Fruit fly (Drosophila melanogaster) whole organism, embryonic: ENCODE results near the gene CG2854.

ENCODE experiments used
- CG13424 ChIP-seq: fragments of 200-800 bp; sonication (Bioruptor generic); optimal IDR thresholded peaks from 2 replicates; lab custom pipeline; 2019; ENCODE audit warnings: missing biosample characterization, mild to moderate bottlenecking, missing genetic modification characterization, moderate library complexity
- CG17359 ChIP-seq: fragments of 200-800 bp; sonication (Bioruptor generic); optimal IDR thresholded peaks from 3 replicates; lab custom pipeline; 2018; ENCODE audit warnings: missing biosample characterization, mild to moderate bottlenecking, missing genetic modification characterization, moderate library complexity
- CG2202 ChIP-seq: fragments of 200-800 bp; sonication (Bioruptor generic); optimal IDR thresholded peaks from 2 replicates; lab custom pipeline; 2018; ENCODE audit warnings: missing biosample characterization, mild to moderate bottlenecking, missing genetic modification characterization
- CG3163 ChIP-seq: fragments of 200-800 bp; sonication (Bioruptor generic); optimal IDR thresholded peaks from 3 replicates; lab custom pipeline; 2016; ENCODE audit warnings: missing biosample characterization, missing genetic modification characterization
- CG32772 ChIP-seq: fragments of 200-800 bp; sonication (Bioruptor generic); IDR thresholded peaks from 2 replicates; pipeline ENCODE4 v1.3.6; 2022; ENCODE audit warnings: missing biosample characterization, missing genetic modification characterization
- CG34376 ChIP-seq: fragments of 200-800 bp; sonication (Bioruptor generic); optimal IDR thresholded peaks from 2 replicates; lab custom pipeline; 2018; ENCODE audit warnings: missing biosample characterization, mild to moderate bottlenecking, missing genetic modification characterization
- CG4820 ChIP-seq: fragments of 200-800 bp; sonication (Bioruptor generic); optimal IDR thresholded peaks from 3 replicates; lab custom pipeline; 2016; ENCODE audit warnings: missing biosample characterization, missing genetic modification characterization
- CG4854 ChIP-seq: fragments of 200-800 bp; sonication (Bioruptor generic); optimal IDR thresholded peaks from 2 replicates; lab custom pipeline; 2016; ENCODE audit warnings: missing biosample characterization, missing genetic modification characterization, inconsistent platforms
- CG5245 ChIP-seq: fragments of 200-800 bp; sonication (Bioruptor generic); optimal IDR thresholded peaks from 3 replicates; lab custom pipeline; 2016; ENCODE audit warnings: missing biosample characterization, missing genetic modification characterization
- CG6683 ChIP-seq: fragments of 200-800 bp; sonication (Bioruptor generic); optimal IDR thresholded peaks from 2 replicates; lab custom pipeline; 2017; ENCODE audit warnings: missing biosample characterization, mild to moderate bottlenecking, missing genetic modification characterization, missing genetic modification reagents
- CG7357 ChIP-seq: fragments of 200-800 bp; sonication (Bioruptor generic); IDR thresholded peaks from 3 replicates; pipeline ENCODE4 v1.3.6; 2022; ENCODE audit warnings: missing biosample characterization, missing genetic modification characterization
- CG7786 ChIP-seq: fragments of 200-800 bp; sonication (Bioruptor generic); optimal IDR thresholded peaks from 2 replicates; lab custom pipeline; 2016; ENCODE audit warnings: missing biosample characterization, missing genetic modification characterization
- CG7987 ChIP-seq: fragments of 200-800 bp; sonication (Bioruptor generic); optimal IDR thresholded peaks from 2 replicates; lab custom pipeline; 2018; ENCODE audit warnings: missing biosample characterization, mild to moderate bottlenecking, missing genetic modification characterization, moderate library complexity
- CG9817 ChIP-seq: fragments of 200-800 bp; sonication (Bioruptor generic); optimal IDR thresholded peaks from 2 replicates; lab custom pipeline; 2018; ENCODE audit warnings: missing biosample characterization, mild to moderate bottlenecking, missing genetic modification characterization, moderate library complexity
- Camta ChIP-seq: fragments of 200-800 bp; sonication (Bioruptor generic); optimal IDR thresholded peaks from 2 replicates; lab custom pipeline; 2016; ENCODE audit warnings: missing biosample characterization, missing genetic modification characterization
- Dll ChIP-seq: fragments of 200-800 bp; sonication (Bioruptor generic); IDR thresholded peaks from 4 replicates; pipeline ENCODE4 v1.3.6; 2022; ENCODE audit warnings: missing biosample characterization, missing genetic modification characterization; ENCODE audit not compliant: partially characterized antibody
- Drgx ChIP-seq: fragments of 200-800 bp; sonication (Bioruptor generic); IDR thresholded peaks from 2 replicates; pipeline ENCODE4 v1.3.6; 2022; ENCODE audit warnings: missing biosample characterization, missing genetic modification characterization
- Fer2 ChIP-seq: fragments of 200-800 bp; sonication (Bioruptor generic); optimal IDR thresholded peaks from 2 replicates; lab custom pipeline; 2018; ENCODE audit warnings: missing biosample characterization, mild to moderate bottlenecking, missing genetic modification characterization, moderate library complexity
- HHEX ChIP-seq: fragments of 200-800 bp; sonication (Bioruptor generic); optimal IDR thresholded peaks from 3 replicates; lab custom pipeline; 2017; ENCODE audit warnings: missing biosample characterization, mild to moderate bottlenecking, missing genetic modification characterization, missing genetic modification reagents
- HLH3B ChIP-seq: fragments of 200-800 bp; sonication (Bioruptor generic); IDR thresholded peaks from 2 replicates; pipeline ENCODE4 v1.3.6; 2022; ENCODE audit warnings: missing biosample characterization, missing genetic modification characterization
- Hand ChIP-seq: fragments of 200-800 bp; sonication (Bioruptor generic); optimal IDR thresholded peaks from 2 replicates; lab custom pipeline; 2017; ENCODE audit warnings: mild to moderate bottlenecking, missing biosample characterization, missing genetic modification reagents, missing genetic modification characterization
- Hr39 ChIP-seq: fragments of >200 bp; optimal IDR thresholded peaks from 2 replicates; lab custom pipeline; 2017
- Nf-YC ChIP-seq: fragments of 200-800 bp; optimal IDR thresholded peaks from 3 replicates; lab custom pipeline; 2019; ENCODE audit warnings: missing biosample characterization, mild to moderate bottlenecking, missing genetic modification characterization, moderate library complexity
- Sox102F ChIP-seq: fragments of 200-800 bp; sonication (Bioruptor generic); optimal IDR thresholded peaks from 2 replicates; lab custom pipeline; 2018; ENCODE audit warnings: missing biosample characterization, mild to moderate bottlenecking, missing genetic modification characterization, moderate library complexity
- YL-1 ChIP-seq: fragments of 200-800 bp; sonication (Bioruptor generic); optimal IDR thresholded peaks from 3 replicates; lab custom pipeline; 2017; ENCODE audit warnings: missing biosample characterization, mild to moderate bottlenecking, missing genetic modification characterization
- ap ChIP-seq: fragments of 200-800 bp; sonication (Bioruptor generic); IDR thresholded peaks from 2 replicates; pipeline ENCODE4 v1.3.6; 2022; ENCODE audit warnings: missing biosample characterization, missing genetic modification characterization
- crc ChIP-seq: fragments of 200-800 bp; sonication (Bioruptor generic); optimal IDR thresholded peaks from 2 replicates; lab custom pipeline; 2016; ENCODE audit warnings: missing biosample characterization, missing genetic modification characterization
- dan ChIP-seq: fragments of 200-800 bp; sonication (Bioruptor generic); IDR thresholded peaks from 2 replicates; pipeline ENCODE4 v1.3.6; 2022; ENCODE audit warnings: missing biosample characterization, missing genetic modification characterization
- dysf ChIP-seq: fragments of 200-800 bp; sonication (Bioruptor generic); IDR thresholded peaks from 3 replicates; pipeline ENCODE4 v1.3.6; 2022; ENCODE audit warnings: missing biosample characterization, missing genetic modification characterization
- ewg ChIP-seq: fragments of 200-800 bp; sonication (Bioruptor generic); optimal IDR thresholded peaks from 3 replicates; lab custom pipeline; 2017; ENCODE audit warnings: mild to moderate bottlenecking, missing biosample characterization, missing genetic modification reagents, missing genetic modification characterization
- gce ChIP-seq: fragments of 200-800 bp; sonication (Bioruptor generic); IDR thresholded peaks from 3 replicates; pipeline ENCODE4 v1.3.6; 2022; ENCODE audit warnings: missing biosample characterization, missing genetic modification characterization
- gcm ChIP-seq: fragments of 200-800 bp; sonication (Bioruptor generic); optimal IDR thresholded peaks from 2 replicates; lab custom pipeline; 2019; ENCODE audit warnings: missing biosample characterization, mild to moderate bottlenecking, missing genetic modification characterization, moderate library complexity
- gsb-n ChIP-seq: fragments of 200-800 bp; sonication (Bioruptor generic); optimal IDR thresholded peaks from 3 replicates; lab custom pipeline; 2018; ENCODE audit warnings: missing biosample characterization, mild to moderate bottlenecking, missing genetic modification characterization
- ham ChIP-seq: fragments of 200-800 bp; sonication (Bioruptor generic); IDR thresholded peaks from 2 replicates; pipeline ENCODE4 v1.3.6; 2022; ENCODE audit warnings: missing biosample characterization, missing genetic modification characterization
- hb ChIP-seq: fragments of 200-800 bp; sonication (Bioruptor generic); IDR thresholded peaks from 3 replicates; pipeline ENCODE4 v1.3.6; 2022; ENCODE audit warnings: missing biosample characterization, missing genetic modification characterization; ENCODE audit not compliant: partially characterized antibody
- hth ChIP-seq: fragments of >200 bp; optimal IDR thresholded peaks from 2 replicates; lab custom pipeline; 2017; ENCODE audit warnings: inconsistent platforms
- inv ChIP-seq: fragments of 200-800 bp; sonication (Bioruptor generic); IDR thresholded peaks from 2 replicates; pipeline ENCODE4 v1.3.6; 2022; ENCODE audit warnings: missing biosample characterization, missing genetic modification characterization; ENCODE audit not compliant: partially characterized antibody
- nmo ChIP-seq: fragments of 200-800 bp; sonication (Bioruptor generic); optimal IDR thresholded peaks from 2 replicates; lab custom pipeline; 2018; ENCODE audit warnings: missing biosample characterization, mild to moderate bottlenecking, missing genetic modification characterization, moderate library complexity
- p53 ChIP-seq: fragments of 200-800 bp; sonication (Bioruptor generic); optimal IDR thresholded peaks from 2 replicates; lab custom pipeline; 2016; ENCODE audit warnings: missing biosample characterization, missing genetic modification characterization
- pho ChIP-seq: fragments of 200-800 bp; sonication (Bioruptor generic); optimal IDR thresholded peaks from 2 replicates; lab custom pipeline; 2016; ENCODE audit warnings: missing biosample characterization, missing genetic modification characterization
- psq ChIP-seq: fragments of 200-800 bp; sonication (Bioruptor generic); optimal IDR thresholded peaks from 2 replicates; lab custom pipeline; 2017; ENCODE audit warnings: missing biosample characterization, missing genetic modification characterization
- pum ChIP-seq: fragments of 200-800 bp; sonication (Bioruptor generic); optimal IDR thresholded peaks from 2 replicates; lab custom pipeline; 2016; ENCODE audit warnings: missing biosample characterization, missing genetic modification characterization
- sd ChIP-seq: fragments of 200-800 bp; sonication (Bioruptor generic); optimal IDR thresholded peaks from 3 replicates; lab custom pipeline; 2018; ENCODE audit warnings: missing biosample characterization, mild to moderate bottlenecking, missing genetic modification characterization, moderate library complexity
- sens ChIP-seq: fragments of 200-800 bp; sonication (Bioruptor generic); peaks from one replicate; lab custom pipeline; 2016; ENCODE audit warnings: missing biosample characterization, missing genetic modification characterization
- sima ChIP-seq: fragments of 200-800 bp; sonication (Bioruptor generic); optimal IDR thresholded peaks from 2 replicates; lab custom pipeline; 2016; ENCODE audit warnings: missing biosample characterization, missing genetic modification characterization
- ssp ChIP-seq: fragments of 200-800 bp; sonication (Bioruptor generic); IDR thresholded peaks from 2 replicates; pipeline ENCODE4 v1.3.6; 2022; ENCODE audit warnings: missing biosample characterization, missing genetic modification characterization
- tna ChIP-seq: fragments of 200-800 bp; sonication (Bioruptor generic); IDR thresholded peaks from 2 replicates; pipeline ENCODE4 v1.3.6; 2022; ENCODE audit warnings: missing biosample characterization, missing genetic modification characterization; ENCODE audit not compliant: partially characterized antibody
- tup ChIP-seq: fragments of 200-800 bp; sonication (Bioruptor generic); optimal IDR thresholded peaks from 2 replicates; lab custom pipeline; 2016; ENCODE audit warnings: missing biosample characterization, mild to moderate bottlenecking, missing genetic modification characterization, moderate library complexity
- vfl ChIP-seq: fragments of 200-800 bp; sonication (Bioruptor generic); optimal IDR thresholded peaks from 2 replicates; lab custom pipeline; 2016; ENCODE audit warnings: missing biosample characterization, missing genetic modification characterization
- zf30C ChIP-seq: fragments of 200-800 bp; sonication (Bioruptor generic); optimal IDR thresholded peaks from 3 replicates; lab custom pipeline; 2018; ENCODE audit warnings: missing biosample characterization, mild to moderate bottlenecking, missing genetic modification characterization

Gene CG2854

DNA sequence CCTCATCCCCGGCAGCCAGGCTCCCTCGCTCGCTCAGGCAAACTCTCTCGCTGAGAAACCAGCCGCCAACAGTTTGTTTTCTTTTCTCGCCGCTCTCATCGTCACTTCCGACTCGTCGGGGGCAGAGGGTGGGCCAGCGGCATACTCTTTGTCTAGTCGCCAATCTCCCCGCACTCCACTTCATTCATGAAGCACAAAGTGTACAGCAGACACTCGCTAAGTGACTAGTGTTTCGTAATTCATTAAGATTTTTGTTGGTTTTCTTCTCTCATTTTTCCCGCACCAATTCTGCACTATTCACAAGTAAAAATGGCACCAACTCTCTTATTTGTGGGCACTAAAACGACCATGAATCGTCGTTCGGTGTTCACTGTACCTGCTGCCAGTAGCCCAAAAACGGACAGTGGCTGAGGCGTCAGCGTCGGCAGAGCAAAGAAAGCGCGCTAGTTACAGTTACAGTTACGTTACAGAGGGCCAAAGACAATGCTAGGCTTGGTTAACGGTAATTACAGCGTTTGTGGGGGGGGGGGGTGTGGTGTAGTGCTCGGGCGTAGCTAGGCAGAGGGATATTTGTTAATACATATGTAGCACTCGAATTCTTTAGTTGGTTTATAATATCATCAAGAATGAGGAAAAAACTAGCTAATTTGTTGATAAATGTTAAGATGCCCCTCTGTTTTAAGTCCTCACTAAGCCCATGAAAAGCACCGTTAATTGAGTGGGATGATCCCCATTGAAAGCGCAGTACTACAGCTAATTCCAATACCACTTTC is 29.3 kb upstream of the CG2854 start (continued):
- TF ChIP-seq CG32772 (peak; percentile 99), ham (GFP tag; lab: Robert Waterston, UW) (peak; percentile 87), sima (GFP tag; lab: Kevin White, UChicago) (peak; percentile 96), ewg (GFP tag; lab: Kevin White, UChicago) (peak; percentile 98), CG7357 (GFP tag; lab: Robert Waterston, UW) (peak; percentile 93), Dll (GFP tag; lab: Robert Waterston, UW) (no peak), hth (lab: Kevin White, UChicago) (no peak), gsb-n (tag; lab: Kevin White, UChicago) (peak; percentile 98), Drgx (GFP tag; lab: Robert Waterston, UW) (peak; percentile 97), CG4854 (GFP tag; lab: Kevin White, UChicago) (peak; percentile 98), CG6683 (GFP tag; lab: Kevin White, UChicago) (peak; percentile 97), crc (peak; percentile 98), sens (GFP tag; lab: Kevin White, UChicago) (peak; percentile 100), dysf (GFP tag; lab: Robert Waterston, UW) (peak; percentile 99), pum (GFP tag; lab: Kevin White, UChicago) (peak; percentile 99), CG9817 (tag; lab: Kevin White, UChicago) (peak; percentile 98), sd (tag; lab: Kevin White, UChicago) (peak; percentile 94), Nf-YC (tag; lab: Kevin White, UChicago) (peak; percentile 85), tup (peak; percentile 97), Hand (peak; percentile 97), ssp (GFP tag; lab: Robert Waterston, UW) (peak; percentile 94), inv (GFP tag; lab: Robert Waterston, UW) (no peak), vfl (peak; percentile 96), zf30C (peak; percentile 10), tna (GFP tag; lab: Robert Waterston, UW) (no peak), HHEX (peak; percentile 98), gce (peak; percentile 98), CG7987 (GFP tag; lab: Kevin White, UChicago) (peak; percentile 95), dan (GFP tag; lab: Robert Waterston, UW) (peak; percentile 91), hb (GFP tag; lab: Robert Waterston, UW) (no peak), Fer2 (tag; lab: Kevin White, UChicago) (peak; percentile 93), CG17359 (tag; lab: Kevin White, UChicago) (peak; percentile 99), Sox102F (GFP tag; lab: Kevin White, UChicago) (peak; percentile 99), pho (GFP tag; lab: Kevin White, UChicago) (peak; percentile 97), CG3163 (GFP tag; lab: Kevin White, UChicago) (peak; percentile 95), CG13424 (tag; lab: Kevin White, UChicago) (peak; percentile 98), gcm (GFP tag; lab: Kevin White, UChicago) (peak; percentile 97), CG4820 (GFP tag; lab: Kevin White, UChicago) (peak; percentile 98), nmo (GFP tag; lab: Kevin White, UChicago) (peak; percentile 98), p53 (GFP tag; lab: Kevin White, UChicago) (peak; percentile 98), psq (GFP tag; lab: Kevin White, UChicago) (peak; percentile 90), Hr39 (lab: Kevin White, UChicago) (no peak), CG5245 (GFP tag; lab: Kevin White, UChicago) (peak; percentile 99), YL-1 (GFP tag; lab: Kevin White, UChicago) (peak; percentile 92), ap (GFP tag; lab: Robert Waterston, UW) (peak; percentile 98), Camta (GFP tag; lab: Kevin White, UChicago) (peak; percentile 98), CG2202 (tag; lab: Kevin White, UChicago) (peak; percentile 95), CG34376 (GFP tag; lab: Kevin White, UChicago) (peak; percentile 92), CG7786 (GFP tag; lab: Kevin White, UChicago) (peak; percentile 99), HLH3B (GFP tag; lab: Robert Waterston, UW) (peak; percentile 99)
